Worm (Caenorhabditis elegans) whole organism, early embryonic: ENCODE data around the gene F07C4.11.

Experiments
- B0310.2 ChIP-seq: sonication (generic microtip); optimal IDR thresholded peaks from 2 replicates; lab custom pipeline; 2016; ENCODE audit warnings: mild to moderate bottlenecking, missing genetic modification characterization, missing compliant biosample characterization
- F13C5.2 ChIP-seq: sonication (generic microtip); optimal IDR thresholded peaks from 2 replicates; lab custom pipeline; 2017; ENCODE audit warnings: mild to moderate bottlenecking, missing genetic modification characterization, inconsistent platforms, missing compliant biosample characterization
- aly-1 ChIP-seq: sonication (generic microtip); optimal IDR thresholded peaks from 2 replicates; lab custom pipeline; 2016; ENCODE audit warnings: missing genetic modification characterization, missing compliant biosample characterization
- ama-1 ChIP-seq: fragments of 150-350 bp; optimal IDR thresholded peaks from 2 replicates; lab custom pipeline; 2014
- ceh-13 ChIP-seq: fragments of 200-800 bp; sonication (Bioruptor generic); optimal IDR thresholded peaks from 2 replicates; lab custom pipeline; 2018; ENCODE audit warnings: mild to moderate bottlenecking, missing genetic modification characterization, missing compliant biosample characterization
- ceh-36 ChIP-seq: sonication (generic microtip); optimal IDR thresholded peaks from 2 replicates; lab custom pipeline; 2016; ENCODE audit warnings: missing genetic modification characterization, inconsistent platforms, missing compliant biosample characterization
- ets-7 ChIP-seq: sonication (generic microtip); optimal IDR thresholded peaks from 2 replicates; lab custom pipeline; 2016; ENCODE audit warnings: missing genotype, missing genetic modification characterization, missing compliant biosample characterization
- flt-1 ChIP-seq: fragments of 200-800 bp; sonication (Bioruptor generic); IDR thresholded peaks from 2 replicates; pipeline ENCODE4 v1.3.6; 2022; ENCODE audit warnings: missing genetic modification characterization, missing compliant biosample characterization
- hmbx-1 ChIP-seq: sonication (generic microtip); optimal IDR thresholded peaks from 2 replicates; lab custom pipeline; 2016; ENCODE audit warnings: mild to moderate bottlenecking, missing genetic modification characterization, missing compliant biosample characterization
- hmg-4 ChIP-seq: fragments of 200-800 bp; sonication (Bioruptor generic); optimal IDR thresholded peaks from 2 replicates; lab custom pipeline; 2018; ENCODE audit warnings: mild to moderate bottlenecking, missing genetic modification characterization, missing compliant biosample characterization
- hnd-1 ChIP-seq: sonication (generic microtip); optimal IDR thresholded peaks from 2 replicates; lab custom pipeline; 2016; ENCODE audit warnings: missing genetic modification characterization, missing compliant biosample characterization
- pes-1 ChIP-seq: fragments of 200-800 bp; sonication (Bioruptor generic); IDR thresholded peaks from 2 replicates; pipeline ENCODE4 v1.3.6; 2022; ENCODE audit warnings: missing genetic modification reagents, missing genetic modification characterization, missing compliant biosample characterization
- scrt-1 ChIP-seq: fragments of 200-800 bp; sonication (Bioruptor generic); IDR thresholded peaks from 2 replicates; pipeline ENCODE4 v1.3.6; 2022; ENCODE audit warnings: missing genetic modification characterization, missing compliant biosample characterization
- sea-1 ChIP-seq: fragments of 200-800 bp; sonication (Bioruptor generic); conservative IDR thresholded peaks from 2 replicates; pipeline ENCODE4 v1.3.6; 2022; ENCODE audit warnings: missing genetic modification characterization, missing compliant biosample characterization
- tbx-11 ChIP-seq: fragments of 200-800 bp; sonication (Bioruptor generic); IDR thresholded peaks from 2 replicates; pipeline ENCODE4 v1.3.6; 2022; ENCODE audit warnings: missing genetic modification characterization, missing compliant biosample characterization
- tbx-37 ChIP-seq: fragments of 200-800 bp; sonication (Bioruptor generic); conservative IDR thresholded peaks from 2 replicates; pipeline ENCODE4 v1.3.6; 2022; ENCODE audit warnings: missing genetic modification reagents, missing genetic modification characterization, missing compliant biosample characterization
- tra-4 ChIP-seq: sonication (generic microtip); optimal IDR thresholded peaks from 2 replicates; lab custom pipeline; 2017; ENCODE audit warnings: missing genetic modification characterization, missing compliant biosample characterization

F07C4.11 gene

ce11 chrV:7631732-7632131 is 11.6 kb downstream of the F07C4.11 start, which contains the start of gene srd-25:
Gene srd-25, plus strand, starts transcription at chrV:7632032.
- TF ChIP-seq pes-1 = no peak
- TF ChIP-seq tra-4 (tag; lab: Kevin White, UChicago) = no peak

- TF ChIP-seq tbx-11 (GFP tag; lab: Robert Waterston, UW) = no peak
Measured at ce11 chrV:7629504-7629903, 13.8 kb downstream of the F07C4.11 start, which contains the start of gene srd-30. Gene srd-30, plus strand, starts transcription at chrV:7629804.

ce11 chrV:7626550-7626949 is 16.8 kb downstream of the F07C4.11 start, which contains the start of gene F07C4.6:
Gene F07C4.6, plus strand, starts transcription at chrV:7626850.
- TF ChIP-seq ets-7 (no peak), sea-1 (GFP tag; lab: Robert Waterston, UW) (no peak)

ce11 chrV:7624652-7625051 is 18.7 kb downstream of the F07C4.11 start, which contains the start of gene grsp-4:
Gene grsp-4, plus strand, starts transcription at chrV:7624952.
- TF ChIP-seq flt-1 (GFP tag; lab: Robert Waterston, UW) (no peak), hmg-4 (GFP tag; lab: Kevin White, UChicago) (no peak), aly-1 (tag; lab: Kevin White, UChicago) (no peak), hmbx-1 (tag; lab: Kevin White, UChicago) (no peak), tra-4 (tag; lab: Kevin White, UChicago) (no peak), tbx-37 (GFP tag; lab: Robert Waterston, UW) (no peak), ets-7 (no peak), B0310.2 (no peak), ceh-13 (GFP tag; lab: Kevin White, UChicago) (no peak), hnd-1 (tag; lab: Kevin White, UChicago) (no peak), pes-1 (no peak), ama-1 (no peak), tbx-11 (GFP tag; lab: Robert Waterston, UW) (no peak)

- TF ChIP-seq flt-1 (GFP tag; lab: Robert Waterston, UW) (no peak), aly-1 (tag; lab: Kevin White, UChicago) (no peak), hmbx-1 (tag; lab: Kevin White, UChicago) (no peak), F13C5.2 (tag; lab: Kevin White, UChicago) (no peak), tra-4 (tag; lab: Kevin White, UChicago) (no peak), B0310.2 (no peak), ceh-36 (tag; lab: Kevin White, UChicago) (no peak), pes-1 (no peak), scrt-1 (GFP tag; lab: Robert Waterston, UW) (no peak), hmg-4 (GFP tag; lab: Kevin White, UChicago) (no peak), ets-7 (no peak), tbx-37 (GFP tag; lab: Robert Waterston, UW) (no peak), sea-1 (GFP tag; lab: Robert Waterston, UW) (no peak), hnd-1 (tag; lab: Kevin White, UChicago) (no peak), tbx-11 (GFP tag; lab: Robert Waterston, UW) (no peak), ama-1 (no peak), ceh-13 (GFP tag; lab: Kevin White, UChicago) (no peak)
Measured at ce11 chrV:7624152-7624551, 19.2 kb downstream of the F07C4.11 start, which contains the start of gene C50E3.13. Gene C50E3.13, minus strand, starts transcription at chrV:7624252.

- no peak for TF ChIP-seq ceh-13 (GFP tag; lab: Kevin White, UChicago)
- no peak for TF ChIP-seq B0310.2
- no peak for TF ChIP-seq aly-1 (tag; lab: Kevin White, UChicago)
- TF ChIP-seq hmg-4 (GFP tag; lab: Kevin White, UChicago) = no peak
- TF ChIP-seq tbx-11 (GFP tag; lab: Robert Waterston, UW) = no peak
- no peak for TF ChIP-seq ceh-36 (tag; lab: Kevin White, UChicago)
- TF ChIP-seq scrt-1 (GFP tag; lab: Robert Waterston, UW) = no peak
- TF ChIP-seq pes-1 = no peak
- no peak for TF ChIP-seq ets-7
- no peak for TF ChIP-seq tra-4 (tag; lab: Kevin White, UChicago)
- no peak for TF ChIP-seq tbx-37 (GFP tag; lab: Robert Waterston, UW)
- TF ChIP-seq flt-1 (GFP tag; lab: Robert Waterston, UW) = no peak
- TF ChIP-seq hmbx-1 (tag; lab: Kevin White, UChicago) = no peak
- TF ChIP-seq F13C5.2 (tag; lab: Kevin White, UChicago) = no peak
- no peak for TF ChIP-seq ama-1
- no peak for TF ChIP-seq hnd-1 (tag; lab: Kevin White, UChicago)
- TF ChIP-seq sea-1 (GFP tag; lab: Robert Waterston, UW) = no peak
Measured at ce11 chrV:7622011-7622465, 21.3 kb downstream of the F07C4.11 start, which contains the start of gene C50E3.12. Gene C50E3.12, minus strand, starts transcription at chrV:7622061.

- no peak for TF ChIP-seq tbx-37 (GFP tag; lab: Robert Waterston, UW)
- TF ChIP-seq B0310.2 = no peak
- TF ChIP-seq aly-1 (tag; lab: Kevin White, UChicago) = no peak
- TF ChIP-seq sea-1 (GFP tag; lab: Robert Waterston, UW) = no peak
- TF ChIP-seq tra-4 (tag; lab: Kevin White, UChicago) = no peak
- no peak for TF ChIP-seq scrt-1 (GFP tag; lab: Robert Waterston, UW)
- TF ChIP-seq flt-1 (GFP tag; lab: Robert Waterston, UW) = no peak
- no peak for TF ChIP-seq tbx-11 (GFP tag; lab: Robert Waterston, UW)
- TF ChIP-seq hnd-1 (tag; lab: Kevin White, UChicago) = no peak
Measured at ce11 chrV:7618114-7618513, 25.2 kb downstream of the F07C4.11 start, which contains the start of gene C50E3.15. Gene C50E3.15, plus strand, starts transcription at chrV:7618414.

ce11 chrV:7612044-7612443 is 31.3 kb downstream of the F07C4.11 start, which contains the start of gene clec-215:
Gene clec-215, plus strand, starts transcription at chrV:7612344.
- no peak for TF ChIP-seq aly-1 (tag; lab: Kevin White, UChicago)
- no peak for TF ChIP-seq ceh-13 (GFP tag; lab: Kevin White, UChicago)
- TF ChIP-seq tbx-37 (GFP tag; lab: Robert Waterston, UW) = no peak
